Fruit fly (Drosophila melanogaster) S2 (cell line): Measurements from ENCODE around the gene CG14540.

ENCODE experiments used
- CG8478 ChIP-seq: fragments of >200 bp; optimal IDR thresholded peaks from 2 replicates; lab custom pipeline; 2018
- CTCF ChIP-seq, 2 experiments: fragments of >200 bp; optimal IDR thresholded peaks; 2 replicates each; lab custom pipeline; 2018

The CG14540 gene

DNA sequence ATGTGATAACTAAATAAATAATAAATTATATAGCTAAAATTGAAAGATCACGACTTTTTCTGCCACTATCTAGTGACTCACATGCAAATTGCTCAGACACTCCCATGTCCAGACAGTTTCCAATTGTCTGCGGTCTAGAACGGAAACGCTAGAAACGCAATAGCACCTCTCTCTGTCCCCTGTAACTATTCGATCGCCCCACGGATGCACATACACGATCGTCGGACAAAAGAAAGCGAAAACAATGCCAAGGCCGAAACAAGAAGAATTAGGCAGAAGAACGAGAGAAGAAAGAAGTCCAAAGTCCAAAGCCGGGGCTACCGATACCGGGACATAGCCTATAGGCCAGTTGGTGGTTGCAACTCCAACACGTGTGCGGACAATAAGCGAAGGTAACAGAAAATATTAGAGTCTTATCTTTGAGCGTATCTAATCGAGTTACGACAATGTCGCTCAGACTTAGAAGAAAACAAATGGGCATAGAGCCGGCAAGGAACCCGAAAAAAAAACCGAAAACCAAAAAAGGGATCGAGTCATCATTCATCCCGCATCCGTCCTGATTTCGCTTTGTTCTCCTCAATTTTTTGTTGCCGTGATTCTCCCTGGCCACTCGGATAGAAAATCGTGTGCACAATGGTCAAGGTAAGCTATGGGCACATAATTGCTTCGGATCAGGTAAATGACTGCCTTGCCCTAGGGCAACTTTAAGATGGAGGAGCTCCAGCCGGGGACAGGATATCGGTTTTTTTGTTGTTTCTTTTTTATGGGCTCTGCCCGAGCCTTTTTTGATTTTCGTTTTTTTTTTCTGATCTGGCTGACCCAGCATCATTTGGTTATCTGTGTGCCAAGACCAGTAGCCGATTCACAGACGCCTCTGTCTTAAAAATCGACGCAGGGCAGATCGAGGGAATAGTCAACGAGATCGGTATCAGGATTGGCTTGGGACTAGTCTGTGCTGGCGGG, 41.9 kb downstream of the CG14540 start:
- no peak for TF ChIP-seq CG8478 (lab: Kevin White, UChicago)
- no peak for TF ChIP-seq CTCF (optimal IDR thresholded peaks at IDR 0.05; lab: Kevin White, UChicago)

DNA sequence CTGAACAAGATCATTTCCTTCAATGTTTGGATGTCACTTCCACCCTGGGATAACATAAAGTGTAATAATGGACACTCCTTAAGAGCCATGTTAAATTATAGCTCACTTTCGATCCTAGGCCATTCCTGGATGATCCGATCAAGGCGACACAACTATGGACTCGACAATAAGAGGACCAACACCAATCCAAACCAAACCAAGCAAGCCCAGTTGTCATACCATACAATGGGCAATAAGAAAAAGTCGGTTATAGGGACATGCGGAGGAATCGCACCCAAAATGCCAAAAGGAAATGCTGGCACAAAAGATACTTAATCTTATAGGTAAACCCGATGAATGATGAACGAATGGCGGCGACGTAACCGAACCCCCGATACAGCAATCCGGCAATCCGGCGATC, 43.0 kb downstream of the CG14540 start:
- TF ChIP-seq CTCF (optimal IDR thresholded peaks at IDR 0.05; lab: Kevin White, UChicago) (no peak), CG8478 (lab: Kevin White, UChicago) (no peak)

DNA sequence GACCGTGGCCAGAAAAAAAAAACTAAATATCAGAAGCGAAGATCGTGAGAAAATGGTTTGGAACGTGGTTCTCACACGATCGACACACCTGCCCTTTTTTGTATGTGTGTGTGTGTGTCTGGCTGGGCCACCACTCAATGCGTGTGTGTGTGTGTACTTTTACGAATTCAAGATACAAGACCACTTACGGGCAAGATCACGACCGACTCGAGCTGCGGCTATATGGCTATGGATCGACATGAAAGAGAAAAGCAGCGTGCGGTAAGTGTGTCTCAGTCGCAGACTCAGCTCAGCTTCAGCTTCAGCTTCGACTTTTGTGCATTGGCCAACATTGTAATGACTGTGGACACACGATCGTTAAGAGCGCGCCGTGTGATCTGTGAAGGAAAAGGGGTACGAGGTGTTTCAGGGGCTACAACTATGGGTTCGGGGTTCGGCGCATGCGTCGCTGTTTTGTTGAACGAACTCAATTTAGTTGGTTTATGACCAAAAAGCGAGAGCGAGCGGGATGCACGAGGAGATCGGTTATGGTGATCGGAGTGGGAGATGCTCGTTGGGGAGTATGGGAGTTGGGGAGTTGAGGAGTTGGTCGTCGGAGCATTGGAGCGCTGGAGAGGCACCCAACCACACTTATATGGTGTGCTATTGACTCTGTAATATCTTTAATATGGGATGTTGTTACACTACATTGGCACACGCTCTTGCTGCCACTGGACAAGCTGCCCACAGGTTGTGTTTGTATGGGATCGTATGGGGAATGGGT, 43.7 kb downstream of the CG14540 start:
- no peak for TF ChIP-seq CG8478 (lab: Kevin White, UChicago)
- no peak for TF ChIP-seq CTCF (optimal IDR thresholded peaks at IDR 0.05; lab: Kevin White, UChicago)

DNA sequence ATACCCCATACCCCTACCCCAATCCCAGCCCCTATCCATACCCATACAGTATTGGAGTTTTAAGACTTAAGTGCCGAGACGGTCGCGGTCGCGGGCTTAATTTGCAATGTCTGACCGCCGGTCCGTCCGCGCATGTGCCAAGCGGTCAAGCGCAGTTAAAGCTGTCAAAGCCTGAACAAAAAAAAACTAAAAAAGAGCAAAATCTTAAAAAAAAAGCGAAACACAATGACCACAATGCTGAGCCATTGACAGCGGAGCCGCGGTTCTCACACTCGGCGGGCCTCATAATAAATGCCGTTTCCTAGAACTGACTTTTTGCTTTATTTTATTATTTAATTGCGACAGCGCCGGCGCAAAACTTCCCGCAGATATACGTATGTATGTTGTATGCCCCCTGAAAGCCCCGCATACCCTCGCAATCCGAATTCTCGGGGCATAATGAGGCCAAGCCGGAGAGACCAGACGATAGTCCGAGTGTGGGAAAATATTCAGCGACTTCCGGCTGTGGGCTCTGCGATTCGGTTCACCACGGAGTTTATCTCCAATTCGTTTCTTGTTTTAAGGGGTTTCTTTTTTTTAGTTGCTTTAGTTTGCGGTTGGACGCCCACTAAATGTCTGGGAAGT, 45.4 kb downstream of the CG14540 start:
- no peak for TF ChIP-seq CG8478 (lab: Kevin White, UChicago)

DNA sequence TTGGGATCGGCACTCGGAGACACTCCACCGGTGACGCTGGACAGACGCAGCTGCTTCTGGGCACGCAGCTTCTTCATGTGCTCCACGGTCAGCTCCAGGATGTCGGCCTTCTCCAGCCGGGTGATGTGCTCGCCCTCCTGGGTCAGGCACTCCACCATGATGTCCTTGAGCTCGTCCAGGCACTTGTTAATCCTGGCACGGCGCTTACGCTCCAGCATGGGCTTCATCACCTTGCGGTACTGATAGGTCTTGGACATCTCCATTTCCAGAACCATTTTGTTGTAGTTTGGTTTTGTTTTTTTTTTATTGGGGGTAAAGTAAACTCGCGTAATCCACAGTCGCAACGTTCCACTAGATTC, 46.5 kb downstream of the CG14540 start:
- TF ChIP-seq CG8478 (lab: Kevin White, UChicago) (no peak), CTCF (optimal IDR thresholded peaks at IDR 0.05; lab: Kevin White, UChicago) (no peak)

DNA sequence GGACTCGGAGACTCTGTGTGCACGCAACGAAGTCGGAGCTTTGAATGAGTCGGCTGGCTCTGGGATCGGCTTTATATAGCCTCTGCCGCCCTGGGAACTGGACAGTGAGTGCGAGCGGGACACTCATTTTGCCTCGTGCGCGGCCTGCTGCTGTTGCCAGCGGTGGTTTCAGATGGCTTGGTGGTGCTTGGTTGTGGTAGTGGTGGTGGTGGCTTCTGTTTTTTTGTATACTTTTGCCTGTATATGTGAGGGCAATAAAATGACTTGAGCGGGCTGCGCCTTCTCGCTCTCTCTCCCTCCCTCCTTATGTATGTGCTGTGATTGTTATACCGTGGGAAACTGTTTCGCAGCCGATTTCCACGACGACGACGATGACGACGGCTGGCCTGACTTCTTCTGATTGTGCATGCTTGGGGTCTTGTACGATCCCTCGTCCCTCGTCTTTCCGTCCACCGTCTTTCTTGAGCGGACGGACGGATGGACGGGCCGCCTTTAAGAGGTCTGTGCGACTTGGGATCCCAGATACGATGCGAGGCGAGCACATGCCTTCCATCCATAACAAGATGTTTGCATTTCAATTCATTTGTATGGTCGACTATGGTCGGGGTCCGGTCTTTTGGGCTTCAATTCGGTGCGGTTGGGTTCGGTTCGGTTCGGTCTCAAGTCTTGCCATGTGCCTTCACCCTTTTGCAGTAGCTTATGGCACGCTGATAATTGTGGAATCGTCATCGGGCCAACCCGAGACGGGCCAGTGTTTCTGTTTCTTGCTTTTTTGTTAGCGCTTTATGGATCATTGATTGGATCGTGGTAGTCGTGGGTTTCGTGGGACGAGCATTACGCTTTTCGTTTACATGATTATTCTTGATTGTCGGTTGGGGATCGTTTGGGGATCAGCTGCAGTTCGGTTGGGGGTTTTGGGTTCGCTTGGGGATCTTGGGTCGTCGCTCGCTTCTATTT, 47.2 kb downstream of the CG14540 start:
- no peak for TF ChIP-seq CTCF (optimal IDR thresholded peaks at IDR 0.05; lab: Kevin White, UChicago)

DNA sequence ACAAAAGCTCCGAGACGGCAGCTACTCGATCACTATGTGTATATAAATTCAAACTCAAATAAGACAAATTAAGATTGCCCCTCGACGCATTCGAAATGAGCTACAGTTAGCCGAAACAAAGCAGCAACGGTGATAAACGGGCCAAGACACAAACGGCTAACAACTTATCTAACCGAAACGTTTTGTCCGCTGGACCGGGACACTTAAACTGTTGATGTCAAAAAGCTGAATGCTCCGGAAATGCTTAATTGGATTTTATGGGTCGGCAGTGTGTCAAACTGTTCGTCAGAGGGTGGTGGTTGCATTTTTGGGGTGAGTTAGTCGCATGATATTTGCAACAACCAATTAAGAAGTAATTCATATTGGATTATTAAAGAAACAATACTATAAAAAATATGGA, 48.2 kb downstream of the CG14540 start:
- TF ChIP-seq CG8478 (lab: Kevin White, UChicago) (no peak), CTCF (optimal IDR thresholded peaks at IDR 0.05; lab: Kevin White, UChicago) (no peak)

DNA sequence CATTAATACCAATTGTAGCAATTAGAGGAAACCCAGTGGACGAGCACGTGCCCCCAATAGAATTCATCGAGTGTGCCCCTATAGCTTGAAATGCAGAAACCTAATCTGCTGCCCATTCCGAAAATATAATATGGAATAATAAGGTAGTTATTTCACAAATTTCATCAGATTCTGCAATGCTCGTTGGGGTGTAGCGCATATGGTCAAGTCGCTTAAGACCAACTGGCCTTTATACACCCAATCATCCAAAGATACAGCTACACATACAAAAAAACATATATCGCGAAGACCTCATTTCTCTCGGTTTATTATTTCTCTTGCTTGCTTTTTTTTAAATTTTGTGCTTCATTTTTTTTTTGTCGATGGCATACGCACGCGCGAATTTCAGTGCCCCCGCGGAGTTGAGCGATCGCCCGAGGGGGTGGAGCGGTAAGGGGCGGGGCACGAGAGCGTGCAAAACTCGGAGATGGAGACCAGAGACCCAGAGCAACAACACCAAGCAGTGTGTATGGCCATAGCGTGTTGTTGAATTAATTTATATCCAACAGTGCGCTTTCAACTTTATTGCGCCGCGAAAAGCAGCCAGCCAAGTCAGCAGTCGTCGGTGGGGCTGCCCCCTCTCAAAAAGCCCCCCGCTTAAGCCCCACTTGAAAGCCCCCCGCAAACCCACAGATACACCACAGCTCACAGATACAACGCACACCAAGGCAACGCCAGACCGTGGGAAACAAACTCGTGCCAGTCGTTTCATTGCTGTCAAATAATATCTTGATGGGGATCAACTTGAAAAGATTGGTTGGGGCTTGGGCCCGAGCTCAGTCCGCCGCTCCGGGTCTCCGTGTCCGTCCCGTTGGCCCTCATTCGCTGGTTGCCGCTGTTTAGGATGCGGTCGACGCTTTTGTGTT, 49.1 kb downstream of the CG14540 start:
- TF ChIP-seq CTCF (optimal IDR thresholded peaks at IDR 0.05; lab: Kevin White, UChicago), result no peak
- TF ChIP-seq CG8478 (lab: Kevin White, UChicago), result no peak

DNA sequence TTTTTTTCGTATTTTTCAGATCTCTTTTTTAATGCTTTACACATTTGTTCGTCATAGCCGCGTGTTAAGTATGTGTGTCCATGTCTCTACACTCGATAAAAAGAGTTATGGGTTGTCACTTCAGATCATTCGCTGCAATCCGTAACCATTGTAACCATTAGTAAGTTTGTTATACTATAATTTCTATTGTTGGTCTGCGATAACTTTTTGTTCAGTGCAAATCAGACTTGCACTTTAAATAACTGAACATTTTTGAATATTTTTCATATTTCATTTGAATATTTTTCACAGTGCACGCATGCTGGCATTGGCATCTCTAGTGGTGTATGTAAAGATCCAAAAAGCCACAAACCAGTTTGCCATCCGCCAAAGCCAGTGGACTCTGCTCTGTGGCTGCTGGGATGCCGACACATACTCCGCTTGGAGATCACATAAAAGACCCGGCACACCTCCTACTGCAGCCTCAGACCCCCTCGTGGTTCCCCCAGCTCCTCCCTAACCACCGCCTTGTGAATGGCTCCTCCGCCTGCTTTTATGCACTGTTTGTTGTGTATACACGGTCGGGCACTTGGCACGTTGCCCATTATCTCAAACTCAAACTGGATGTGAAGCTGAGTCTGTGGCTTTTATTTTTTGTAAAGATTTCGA, 49.9 kb downstream of the CG14540 start:
- no peak for TF ChIP-seq CTCF (optimal IDR thresholded peaks at IDR 0.05; lab: Kevin White, UChicago)
- TF ChIP-seq CG8478 (lab: Kevin White, UChicago), result no peak

DNA sequence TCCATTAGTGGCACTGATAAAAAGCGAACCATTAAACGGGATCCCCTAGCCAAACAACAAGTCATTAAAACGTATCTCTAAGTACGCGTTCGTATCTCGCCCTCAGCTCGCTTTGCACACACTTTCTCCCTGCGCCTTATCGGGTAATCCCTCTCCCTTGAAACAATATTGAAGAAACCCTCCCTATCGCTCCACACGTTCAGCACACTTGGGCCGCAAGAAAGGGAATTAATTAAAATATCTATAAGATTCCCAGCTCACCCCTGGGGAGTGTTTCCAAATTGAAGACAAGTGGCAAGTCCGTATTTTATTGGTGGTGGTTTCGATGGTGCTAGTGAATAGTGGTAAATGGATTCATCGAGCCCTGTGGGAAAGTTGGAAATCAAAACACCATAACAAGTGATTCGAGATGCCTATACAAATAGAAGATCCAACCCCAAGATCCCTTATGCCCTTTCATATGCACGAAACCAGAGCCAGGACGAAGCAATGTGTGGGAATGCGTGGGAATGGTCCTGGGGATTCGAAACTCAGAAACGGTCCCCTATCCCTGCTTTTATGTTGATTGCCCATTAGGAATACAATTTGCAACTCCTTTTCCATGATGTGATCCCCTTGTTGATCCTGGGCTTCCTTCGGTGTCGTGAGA, 50.8 kb downstream of the CG14540 start:
- TF ChIP-seq CG8478 (lab: Kevin White, UChicago), result no peak
- no peak for TF ChIP-seq CTCF (optimal IDR thresholded peaks at IDR 0.05; lab: Kevin White, UChicago)

DNA sequence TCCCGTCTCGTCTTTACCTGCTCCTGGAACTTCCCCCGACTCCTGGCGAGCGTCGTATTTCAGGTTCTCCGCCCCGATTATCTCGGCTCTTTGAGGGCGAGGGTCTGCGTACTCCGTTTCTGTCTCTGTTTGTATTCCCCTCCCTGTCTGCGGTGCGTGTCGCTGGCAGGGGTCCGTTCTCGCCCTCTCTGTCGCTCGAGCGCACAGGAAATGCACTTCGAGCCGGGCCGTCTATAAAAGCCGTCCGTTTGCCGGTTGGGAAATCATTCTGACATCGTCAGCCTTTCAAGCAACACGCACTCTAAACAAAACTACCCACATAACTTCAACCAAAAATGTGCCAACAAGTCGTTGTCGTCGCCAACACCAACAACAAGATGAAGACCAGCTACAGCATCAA, 51.5 kb downstream of the CG14540 start:
- TF ChIP-seq CTCF (optimal IDR thresholded peaks at IDR 0.05; lab: Kevin White, UChicago) (no peak), CG8478 (lab: Kevin White, UChicago) (no peak)
